Worm (Caenorhabditis elegans) whole organism, L3 larva: Measurements from ENCODE around the gene C50D2.10.

Experiments
- aly-2 ChIP-seq: fragments of 150-350 bp; optimal IDR thresholded peaks from 2 replicates; lab custom pipeline; 2014; ENCODE audit warnings: missing biosample characterization, missing genetic modification characterization
- elt-2 ChIP-seq: sonication (generic microtip); optimal IDR thresholded peaks from 2 replicates; lab custom pipeline; 2016; ENCODE audit warnings: missing genetic modification reagents, mild to moderate bottlenecking, missing genetic modification characterization, missing compliant biosample characterization
- jun-1 ChIP-seq: fragments of 150-350 bp; optimal IDR thresholded peaks from 2 replicates; lab custom pipeline; 2014; ENCODE audit warnings: missing biosample characterization, missing genetic modification reagents, missing genetic modification characterization
- nfya-1 ChIP-seq: sonication (generic microtip); optimal IDR thresholded peaks from 2 replicates; lab custom pipeline; 2017; ENCODE audit warnings: missing genetic modification characterization, mild to moderate bottlenecking, missing compliant biosample characterization, antibody characterized with exemption, moderate library complexity; ENCODE audit not compliant: insufficient read depth
- sea-2 ChIP-seq: fragments of 150-350 bp; sonication (generic microtip); optimal IDR thresholded peaks from 4 replicates; lab custom pipeline; 2014; ENCODE audit warnings: missing biosample characterization, missing genetic modification reagents, missing genetic modification characterization
- ztf-11 ChIP-seq: fragments of 150-350 bp; optimal IDR thresholded peaks from 2 replicates; lab custom pipeline; 2014; ENCODE audit warnings: missing biosample characterization, missing genetic modification characterization

ce11 chrII:101176-101575 lies 2.2 kb downstream of the C50D2.10 start:
- TF ChIP-seq elt-2 (tag; lab: Kevin White, UChicago) (no peak), aly-2 (tag; lab: Kevin White, UChicago) (no peak), ztf-11 (tag; lab: Kevin White, UChicago) (no peak), jun-1 (no peak), sea-2 (GFP tag; lab: Kevin White, UChicago) (no peak), nfya-1 (tag; lab: Kevin White, UChicago) (no peak)
